Fruit fly (Drosophila melanogaster): Measurements from ENCODE around the gene CG9521.
A peak's percentile ranks its signal among the peaks of the same experiment; 100 is the strongest.

Gene CG9521

dm6 chrX:14846116-14846614, 6.9 kb downstream of the CG9521 start (continued):
- TF ChIP-seq Max (GFP tag; optimal IDR thresholded peaks at IDR 0.05) (no peak), CG13424 (tag; optimal IDR thresholded peaks at IDR 0.05) (peak; percentile 38), CG7271 (tag; optimal IDR thresholded peaks at IDR 0.05) (no peak), CG13287 (GFP tag; IDR thresholded peaks at IDR 0.05; ENCODE audit: partially characterized antibody) (no peak), chinmo (GFP tag; IDR thresholded peaks at IDR 0.05; ENCODE audit: partially characterized antibody) (0 out of 4 replicates have a peak, but pooled peaks have one; percentile 60), CG32532 (GFP tag; IDR thresholded peaks at IDR 0.05) (no peak), Mrtf (GFP tag; IDR thresholded peaks at IDR 0.05) (no peak), CG12769 (tag; optimal IDR thresholded peaks at IDR 0.05) (peak; percentile 69), CG14860 (GFP tag; IDR thresholded peaks at IDR 0.05; ENCODE audit: partially characterized antibody) (no peak), CG11398 (GFP tag; optimal IDR thresholded peaks at IDR 0.05) (no peak), MESR4 (GFP tag; optimal IDR thresholded peaks at IDR 0.05) (no peak), CG5953 (GFP tag; IDR thresholded peaks at IDR 0.05) (no peak), CG12071 (GFP tag; optimal IDR thresholded peaks at IDR 0.05) (no peak), HLH4C (GFP tag; IDR thresholded peaks at IDR 0.05; ENCODE audit: partially characterized antibody) (no peak), bab2 (GFP tag; optimal IDR thresholded peaks at IDR 0.05) (no peak), fd3F (GFP tag; optimal IDR thresholded peaks at IDR 0.05) (no peak), grau (tag; optimal IDR thresholded peaks at IDR 0.05) (peak; percentile 14), Deaf1 (tag; optimal IDR thresholded peaks at IDR 0.05) (peak; percentile 52), Gug (GFP tag; IDR thresholded peaks at IDR 0.05) (no peak), Rfx (GFP tag; IDR thresholded peaks at IDR 0.05) (no peak), Ssrp (tag; optimal IDR thresholded peaks at IDR 0.05) (peak; percentile 6), sc (optimal IDR thresholded peaks at IDR 0.05) (no peak), sc (GFP tag; optimal IDR thresholded peaks at IDR 0.05) (no peak), CG1233 (GFP tag; optimal IDR thresholded peaks at IDR 0.05) (no peak), CG15601 (tag; optimal IDR thresholded peaks at IDR 0.05) (peak; percentile 37), Hr78 (GFP tag; optimal IDR thresholded peaks at IDR 0.05) (peak in 1 of 2 experiments; percentile 82), p53 (GFP tag; optimal IDR thresholded peaks at IDR 0.05) (no peak), CG7357 (GFP tag; IDR thresholded peaks at IDR 0.05) (no peak), Blimp-1 (GFP tag; optimal IDR thresholded peaks at IDR 0.05) (peak; percentile 54), kni (GFP tag; optimal IDR thresholded peaks at IDR 0.05) (peak; percentile 45), bsh (GFP tag; optimal IDR thresholded peaks at IDR 0.05) (peak in 1 of 2 experiments; percentile 59), br (optimal IDR thresholded peaks at IDR 0.05) (no peak), unpg (GFP tag; optimal IDR thresholded peaks at IDR 0.05) (peak; percentile 30), Med (GFP tag) (peak; percentile 51), CG5180 (GFP tag; optimal IDR thresholded peaks at IDR 0.05) (no peak), Bdp1 (GFP tag; optimal IDR thresholded peaks at IDR 0.05) (no peak), CG1832 (GFP tag; optimal IDR thresholded peaks at IDR 0.05) (no peak), CG9609 (GFP tag; optimal IDR thresholded peaks at IDR 0.05) (no peak), slbo (GFP tag; IDR thresholded peaks at IDR 0.05) (no peak), Abd-B (GFP tag; optimal IDR thresholded peaks at IDR 0.05) (no peak), phol (tag; optimal IDR thresholded peaks at IDR 0.05) (peak; percentile 39), CG18619 (GFP tag; optimal IDR thresholded peaks at IDR 0.05) (no peak)

All from whole organism, embryonic.